Worm (Caenorhabditis elegans): ENCODE measurements around the gene prmn-1.
A peak's percentile ranks its signal among the peaks of the same experiment; 100 is the strongest.

DNA sequence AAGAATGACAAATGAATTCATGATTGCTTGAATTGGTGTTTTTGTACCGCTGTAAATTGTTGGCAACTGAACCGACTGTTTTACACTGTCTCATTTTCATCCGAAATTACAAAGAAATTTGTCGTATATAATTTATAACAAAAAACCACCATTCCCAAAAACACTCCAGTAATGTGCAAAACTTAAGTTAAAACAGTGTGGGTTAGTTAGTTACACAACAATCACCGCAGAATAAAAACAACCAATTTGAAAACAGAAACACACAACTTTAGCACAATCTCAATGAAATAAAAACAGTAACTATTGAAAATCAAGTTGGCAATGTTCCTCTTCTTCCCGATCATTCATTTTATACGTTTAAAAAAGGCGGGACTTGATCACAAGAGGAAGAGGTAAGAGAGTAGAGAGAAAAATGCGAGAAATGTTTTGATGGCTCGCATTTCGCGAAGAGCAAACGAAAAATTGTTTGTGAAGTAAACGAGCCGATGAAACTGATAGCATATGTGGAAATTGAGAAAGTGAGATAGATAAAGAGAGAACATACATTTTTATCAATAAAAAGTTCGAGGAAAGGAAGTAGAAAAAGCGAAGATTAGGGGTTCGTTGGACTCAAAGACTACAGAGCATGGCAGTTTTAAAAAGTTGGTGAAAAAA, 22.9 kb downstream of the prmn-1 start, which contains the start of gene F08B12.4:
- TF ChIP-seq snpc-1.1 (tag; optimal IDR thresholded peaks at IDR 0.05; ENCODE audit: insufficient read depth) = no peak
- no peak for TF ChIP-seq egl-44 (GFP tag; IDR thresholded peaks at IDR 0.05)
- TF ChIP-seq dpff-1 (tag; optimal IDR thresholded peaks at IDR 0.05) = no peak
- TF ChIP-seq F33H1.4 (GFP tag; IDR thresholded peaks at IDR 0.05) = no peak
- TF ChIP-seq chd-7 (tag; optimal IDR thresholded peaks at IDR 0.05) = no peak
- no peak for TF ChIP-seq lin-26 (GFP tag; IDR thresholded peaks at IDR 0.05)
- no peak for TF ChIP-seq madf-8 (GFP tag; conservative IDR thresholded peaks at IDR 0.05)
- 0 out of 2 replicates have a peak, but pooled peaks have one; percentile 13 for TF ChIP-seq dox-1 (GFP tag; IDR thresholded peaks at IDR 0.05)
- TF ChIP-seq unc-62 (GFP tag; optimal IDR thresholded peaks at IDR 0.05) = no peak
